Fruit fly (Drosophila melanogaster) whole organism, pupa: Measurements from ENCODE around the gene Srp68.

Source experiments
- CG10348 ChIP-seq: fragments of 200-800 bp; sonication (Bioruptor generic); IDR thresholded peaks from 2 replicates; pipeline ENCODE4 v1.3.6; 2022; ENCODE audit warnings: missing biosample characterization, missing genetic modification characterization
- CG12605 ChIP-seq: fragments of 200-800 bp; sonication (Bioruptor generic); IDR thresholded peaks from 2 replicates; pipeline ENCODE4 v1.3.6; 2022; ENCODE audit warnings: missing biosample characterization, missing genetic modification characterization
- CG13204 ChIP-seq: fragments of 200-800 bp; sonication (Bioruptor generic); optimal IDR thresholded peaks from 2 replicates; lab custom pipeline; 2018; ENCODE audit warnings: missing biosample characterization, mild to moderate bottlenecking, missing genetic modification characterization, moderate library complexity
- CG14655 ChIP-seq: fragments of 200-800 bp; sonication (Bioruptor generic); optimal IDR thresholded peaks from 3 replicates; lab custom pipeline; 2017; ENCODE audit warnings: mild to moderate bottlenecking, missing biosample characterization, missing genetic modification reagents, missing genetic modification characterization
- CG15710 ChIP-seq: fragments of 200-800 bp; sonication (Bioruptor generic); optimal IDR thresholded peaks from 2 replicates; lab custom pipeline; 2018; ENCODE audit warnings: missing biosample characterization, mild to moderate bottlenecking, missing genetic modification characterization, moderate library complexity
- CG17806 ChIP-seq: fragments of 200-800 bp; sonication (Bioruptor generic); optimal IDR thresholded peaks from 2 replicates; lab custom pipeline; 2018; ENCODE audit warnings: missing biosample characterization, mild to moderate bottlenecking, missing genetic modification characterization, moderate library complexity
- CG32121 ChIP-seq: fragments of 200-800 bp; sonication (Bioruptor generic); IDR thresholded peaks from 2 replicates; pipeline ENCODE4 v1.3.6; 2022; ENCODE audit warnings: missing biosample characterization, missing genetic modification characterization
- CG34367 ChIP-seq: fragments of 200-800 bp; sonication (Bioruptor generic); optimal IDR thresholded peaks from 2 replicates; lab custom pipeline; 2018; ENCODE audit warnings: missing biosample characterization, mild to moderate bottlenecking, missing genetic modification characterization
- CG4496 ChIP-seq: fragments of 200-800 bp; sonication (Bioruptor generic); IDR thresholded peaks from 3 replicates; pipeline ENCODE4 v1.3.6; 2022; ENCODE audit warnings: missing biosample characterization, missing genetic modification characterization
- CG8159 ChIP-seq: fragments of 200-800 bp; sonication (Bioruptor generic); optimal IDR thresholded peaks from 3 replicates; lab custom pipeline; 2018; ENCODE audit warnings: missing biosample characterization, mild to moderate bottlenecking, missing genetic modification characterization, moderate library complexity
- CG8301 ChIP-seq: fragments of 200-800 bp; sonication (Bioruptor generic); optimal IDR thresholded peaks from 2 replicates; lab custom pipeline; 2018; ENCODE audit warnings: missing biosample characterization, mild to moderate bottlenecking, missing genetic modification characterization
- CG9948 ChIP-seq: fragments of 200-800 bp; sonication (Bioruptor generic); optimal IDR thresholded peaks from 2 replicates; lab custom pipeline; 2018; ENCODE audit warnings: missing biosample characterization, mild to moderate bottlenecking, missing genetic modification characterization, moderate library complexity
- D1 ChIP-seq: fragments of 200-800 bp; sonication (Bioruptor generic); optimal IDR thresholded peaks from 2 replicates; lab custom pipeline; 2018; ENCODE audit warnings: missing biosample characterization, mild to moderate bottlenecking, missing genetic modification characterization, moderate library complexity
- EcR ChIP-seq: fragments of 200-800 bp; sonication (Bioruptor generic); optimal IDR thresholded peaks from 3 replicates; lab custom pipeline; 2019; ENCODE audit warnings: missing biosample characterization, missing genetic modification characterization, mild to moderate bottlenecking, moderate library complexity, missing genetic modification reagents
- Ets98B ChIP-seq: fragments of 200-800 bp; sonication (Bioruptor generic); IDR thresholded peaks from 2 replicates; pipeline ENCODE4 v1.3.6; 2022; ENCODE audit warnings: missing biosample characterization, missing genetic modification characterization
- Pif1A ChIP-seq: fragments of 200-800 bp; sonication (Bioruptor generic); optimal IDR thresholded peaks from 3 replicates; lab custom pipeline; 2016; ENCODE audit warnings: missing biosample characterization, missing genetic modification characterization
- Pif1B ChIP-seq: fragments of 200-800 bp; sonication (Bioruptor generic); optimal IDR thresholded peaks from 3 replicates; lab custom pipeline; 2016; ENCODE audit warnings: missing biosample characterization, missing genetic modification characterization
- Snoo ChIP-seq: fragments of 200-800 bp; sonication (Bioruptor generic); optimal IDR thresholded peaks from 3 replicates; lab custom pipeline; 2017; ENCODE audit warnings: missing biosample characterization, mild to moderate bottlenecking, missing genetic modification characterization, inconsistent platforms
- fd96Ca ChIP-seq: fragments of 200-800 bp; sonication (Bioruptor generic); IDR thresholded peaks from 3 replicates; pipeline ENCODE4 v1.3.6; 2022; ENCODE audit warnings: missing biosample characterization, missing genetic modification characterization
- gl ChIP-seq: fragments of 200-800 bp; sonication (Bioruptor generic); optimal IDR thresholded peaks from 2 replicates; lab custom pipeline; 2018; ENCODE audit warnings: missing biosample characterization, mild to moderate bottlenecking, missing genetic modification characterization
- rn ChIP-seq: fragments of 200-800 bp; sonication (Bioruptor generic); IDR thresholded peaks from 2 replicates; pipeline ENCODE4 v1.3.6; 2022; ENCODE audit warnings: missing biosample characterization, missing genetic modification characterization

Gene Srp68

DNA sequence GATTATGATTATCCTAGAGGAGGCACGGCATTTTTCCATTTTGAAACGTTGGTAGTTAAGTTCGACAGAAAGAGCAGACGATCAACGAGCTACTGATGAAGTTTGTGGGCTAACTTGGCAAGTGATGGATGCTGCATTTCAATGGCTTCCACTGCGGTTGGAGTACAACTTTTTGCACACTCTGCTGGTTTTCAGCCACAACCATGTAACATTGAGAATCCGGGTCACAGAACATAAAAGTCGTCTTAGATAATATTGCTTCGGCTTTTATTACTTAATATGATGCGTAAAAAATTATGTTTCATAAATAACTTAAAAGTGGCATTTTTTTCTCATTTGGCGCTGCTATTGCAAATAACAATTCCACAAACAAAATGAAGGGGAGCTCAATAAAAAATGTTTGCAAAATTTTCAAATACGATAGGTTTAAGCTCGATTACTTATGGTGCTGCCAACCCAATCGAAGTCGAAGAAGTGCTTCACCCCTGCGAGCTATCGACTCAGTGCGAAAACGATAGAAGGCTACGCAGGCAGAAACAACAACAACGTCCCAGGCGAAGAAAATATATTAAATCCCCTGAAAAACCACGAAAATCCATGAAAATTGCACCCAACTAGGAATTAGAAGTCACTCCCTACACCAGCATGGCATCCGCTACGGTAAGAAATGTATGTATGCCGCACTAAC lies 8.4 kb upstream of the Srp68 start, which contains the start of the genes CG5653 and CG5021:
Gene CG5653, minus strand, starts transcription at position 51 of the 688 bp plus-strand sequence.
Gene CG5021, plus strand, starts transcription at position 506 of the 688 bp plus-strand sequence.
- TF ChIP-seq CG8301 (tag; lab: Kevin White, UChicago), result no peak
- peak; percentile 3 for TF ChIP-seq gl
- no peak for TF ChIP-seq CG32121 (GFP tag; lab: Robert Waterston, UW)
- TF ChIP-seq CG34367, result no peak
- no peak for TF ChIP-seq D1 (tag; lab: Kevin White, UChicago)
- no peak for TF ChIP-seq Snoo (tag; lab: Kevin White, UChicago)
- TF ChIP-seq CG12605 (GFP tag; lab: Robert Waterston, UW), result no peak
- no peak for TF ChIP-seq CG8159 (tag; lab: Kevin White, UChicago)
- no peak for TF ChIP-seq CG4496 (GFP tag; lab: Robert Waterston, UW)

DNA sequence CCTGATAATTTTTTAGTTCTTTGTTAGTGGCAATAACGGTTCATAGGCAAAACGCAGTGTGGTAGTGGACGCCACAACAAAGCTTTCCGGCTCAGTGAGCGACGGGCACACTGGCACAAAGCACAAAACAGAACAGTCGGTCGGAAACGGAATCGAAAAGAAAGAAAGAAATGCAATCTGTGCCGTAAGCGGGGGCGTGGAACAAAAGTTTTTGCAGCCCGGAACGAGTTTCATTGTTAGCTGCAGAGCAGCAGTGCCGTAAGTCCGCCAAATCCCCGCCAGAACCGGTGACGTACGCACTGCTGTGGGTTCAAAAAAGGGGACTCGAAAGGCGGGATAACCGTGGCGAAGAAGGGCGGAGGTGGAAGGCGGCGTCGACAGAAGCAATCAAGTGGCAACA lies 6.4 kb upstream of the Srp68 start, which contains the start of gene CG5026:
Gene CG5026, plus strand, starts transcription at position 92 of the 400 bp plus-strand sequence.
- TF ChIP-seq EcR (GFP tag; lab: Kevin White, UChicago), result peak; percentile 2
- no peak for TF ChIP-seq CG8159 (tag; lab: Kevin White, UChicago)

DNA sequence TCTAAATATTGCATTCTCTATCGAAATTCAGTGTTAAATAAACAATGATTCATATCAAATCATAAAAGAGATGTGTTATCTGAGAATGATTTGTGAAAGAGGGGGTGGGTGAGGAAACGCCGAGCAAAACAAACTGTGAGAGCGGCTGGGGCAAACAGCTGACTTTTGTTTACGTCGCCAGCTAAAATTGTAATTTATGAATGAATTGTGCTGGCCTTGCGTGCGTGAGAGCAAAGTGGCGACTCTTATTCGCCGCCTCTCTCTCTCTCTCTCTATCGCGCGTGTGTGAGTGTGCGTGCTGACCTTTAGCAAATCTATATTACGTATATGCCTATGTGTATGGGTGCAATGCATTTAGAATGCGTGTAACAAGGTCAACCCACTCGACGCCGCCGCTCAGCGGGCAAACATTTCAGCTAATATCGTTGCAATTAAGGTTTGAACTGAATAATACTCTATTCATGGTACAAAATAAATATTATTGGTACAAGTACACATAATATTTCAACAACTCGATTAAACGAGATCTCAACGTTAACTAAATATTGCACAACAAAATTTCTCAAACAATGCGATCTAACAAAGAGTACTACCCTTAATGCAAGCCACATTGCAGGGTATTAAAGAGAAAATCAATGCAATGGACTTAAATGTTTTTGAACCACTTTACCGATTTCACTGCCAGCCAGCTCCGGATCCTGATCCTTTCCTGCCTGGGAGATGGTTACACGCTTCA lies 4.0 kb downstream of the Srp68 start:
- TF ChIP-seq Pif1A (GFP tag; lab: Kevin White, UChicago) (no peak), CG13204 (GFP tag; lab: Kevin White, UChicago) (no peak), Pif1B (GFP tag; lab: Kevin White, UChicago) (no peak), CG9948 (tag; lab: Kevin White, UChicago) (peak; percentile 8), rn (GFP tag; lab: Robert Waterston, UW) (no peak), CG12605 (GFP tag; lab: Robert Waterston, UW) (peak; percentile 40), D1 (tag; lab: Kevin White, UChicago) (no peak), CG10348 (peak; percentile 47; the same call in 1 of the 2 replicates), CG4496 (GFP tag; lab: Robert Waterston, UW) (peak; percentile 83; the same call in 2 of the 3 replicates), Ets98B (GFP tag; lab: Robert Waterston, UW) (peak; percentile 74), gl (no peak), CG32121 (GFP tag; lab: Robert Waterston, UW) (peak; percentile 84), CG8301 (tag; lab: Kevin White, UChicago) (peak; percentile 3), fd96Ca (GFP tag; lab: Robert Waterston, UW) (peak; percentile 73; the same call in 2 of the 3 replicates), CG14655 (GFP tag; lab: Kevin White, UChicago) (no peak), CG34367 (no peak), EcR (GFP tag; lab: Kevin White, UChicago) (peak; percentile 70), Snoo (tag; lab: Kevin White, UChicago) (no peak), CG15710 (tag; lab: Kevin White, UChicago) (no peak), CG8159 (tag; lab: Kevin White, UChicago) (no peak), CG17806 (tag; lab: Kevin White, UChicago) (no peak)
- TF ChIP-seq, all 21 proteins: peak for 9

DNA sequence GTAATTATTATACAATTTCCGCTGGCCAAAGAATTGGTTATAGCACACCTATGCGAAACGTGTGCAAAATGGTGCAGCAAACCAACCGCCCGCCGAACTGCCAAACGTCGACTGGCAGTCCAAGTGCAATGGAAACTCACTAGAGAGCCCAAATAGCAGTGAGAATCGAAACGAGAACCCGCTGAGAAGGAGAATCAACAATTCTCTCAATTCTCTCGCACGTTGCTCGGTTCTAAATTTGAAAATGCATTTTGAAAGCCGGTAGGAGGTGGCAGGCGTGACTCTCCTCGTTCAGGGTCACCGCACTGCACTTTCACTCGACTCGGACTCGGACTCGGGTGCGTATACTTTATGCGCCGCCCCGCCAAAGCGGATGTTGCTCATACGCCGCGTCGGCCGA lies 4.9 kb downstream of the Srp68 start, which contains the start of gene CG5644:
Gene CG5644, minus strand, starts transcription at position 101 of the 400 bp plus-strand sequence.
- TF ChIP-seq Pif1B (GFP tag; lab: Kevin White, UChicago), result no peak
- TF ChIP-seq CG8159 (tag; lab: Kevin White, UChicago), result no peak
- TF ChIP-seq CG10348, result no peak
- TF ChIP-seq CG15710 (tag; lab: Kevin White, UChicago), result no peak
- TF ChIP-seq CG13204 (GFP tag; lab: Kevin White, UChicago), result no peak
- no peak for TF ChIP-seq CG4496 (GFP tag; lab: Robert Waterston, UW)
- TF ChIP-seq CG9948 (tag; lab: Kevin White, UChicago), result no peak
- TF ChIP-seq gl, result no peak
- TF ChIP-seq, all 21 proteins: peak for 0

DNA sequence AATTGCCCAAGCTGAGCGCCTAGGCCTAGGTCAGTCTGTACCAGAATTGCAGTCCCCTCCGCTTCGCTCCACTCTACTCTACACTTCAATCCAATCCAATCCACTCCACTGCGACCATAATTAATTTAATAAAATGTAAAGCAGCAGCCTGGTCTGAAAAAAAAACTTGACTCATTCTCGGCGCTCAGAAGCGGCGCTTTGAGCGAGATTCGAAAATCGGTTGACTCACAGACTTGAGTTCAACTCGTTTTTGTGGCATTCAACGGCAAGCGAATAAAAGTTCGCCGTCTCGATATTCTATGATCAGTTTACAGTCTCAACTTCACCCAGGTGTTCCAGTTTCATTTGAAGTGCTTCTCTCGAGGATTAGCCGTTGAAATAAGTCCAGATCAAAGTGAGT lies 6.6 kb downstream of the Srp68 start, which contains the start of gene CG13314:
Gene CG13314, plus strand, starts transcription at position 301 of the 400 bp plus-strand sequence.
- TF ChIP-seq CG8159 (tag; lab: Kevin White, UChicago), result no peak

DNA sequence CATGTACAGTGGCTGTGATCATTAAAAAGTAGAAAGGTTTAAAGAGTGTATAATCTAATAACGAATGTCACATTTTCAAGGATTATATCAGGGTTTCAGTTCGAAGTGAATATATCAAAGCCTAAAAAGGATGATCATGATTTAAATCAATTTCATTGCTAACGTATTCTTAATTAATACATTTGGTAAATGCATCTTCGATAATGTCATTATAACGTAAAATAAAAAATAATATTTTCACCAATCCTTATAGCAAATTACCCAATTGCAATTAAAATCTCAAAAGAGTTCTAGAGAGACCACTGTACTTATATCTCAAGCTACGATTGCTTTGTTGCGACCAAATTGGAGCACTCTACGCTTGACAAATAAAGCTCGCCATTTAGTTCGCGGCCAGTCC lies 7.2 kb downstream of the Srp68 start:
- no peak for TF ChIP-seq D1 (tag; lab: Kevin White, UChicago)
- no peak for TF ChIP-seq CG12605 (GFP tag; lab: Robert Waterston, UW)
- TF ChIP-seq EcR (GFP tag; lab: Kevin White, UChicago), result no peak
- TF ChIP-seq Ets98B (GFP tag; lab: Robert Waterston, UW), result no peak
